Worm (Caenorhabditis elegans): ENCODE measurements around the gene cyp-42A1.
A peak's percentile ranks its signal among the peaks of the same experiment; 100 is the strongest.

Gene cyp-42A1

DNA sequence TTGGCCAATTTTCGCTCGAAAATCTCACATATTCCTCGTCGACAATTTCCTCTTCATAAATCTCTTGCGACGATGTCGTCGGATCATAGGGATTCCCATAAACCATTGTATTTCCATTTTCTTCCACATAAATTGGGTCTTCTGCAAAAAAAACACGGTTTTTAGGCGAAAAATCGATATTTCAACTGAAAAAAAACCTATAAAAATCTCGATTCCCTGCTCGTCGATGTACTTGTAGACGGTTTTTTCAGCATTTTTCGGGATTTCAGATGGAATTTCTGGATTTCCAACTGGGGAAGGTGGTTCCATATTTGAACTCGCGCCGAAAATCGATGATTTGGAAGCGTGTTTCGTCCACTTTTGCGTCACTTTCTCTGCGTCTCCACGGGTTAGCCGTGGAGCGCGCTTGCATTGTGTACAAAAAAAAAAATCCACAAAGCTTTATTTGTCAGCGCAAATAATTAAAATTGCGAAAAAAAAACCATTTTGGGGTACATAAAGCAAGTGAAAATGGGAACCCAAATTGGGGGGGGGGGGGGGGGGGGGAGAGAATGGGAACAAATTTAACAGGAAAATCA lies 55.7 kb downstream of the cyp-42A1 start, which contains the start of gene Y39B6A.43:
Gene Y39B6A.43 (minus strand): TSS at position 351 of the 578 bp plus-strand sequence.
- peak; percentile 84 for TF ChIP-seq aly-2 (tag; optimal IDR thresholded peaks at IDR 0.05)
- TF ChIP-seq ztf-11 (tag; optimal IDR thresholded peaks at IDR 0.05): no peak
- peak; percentile 41 for TF ChIP-seq nhr-67 (tag; optimal IDR thresholded peaks at IDR 0.05)
- TF ChIP-seq elt-2 (tag; optimal IDR thresholded peaks at IDR 0.05): peak; percentile 88
- TF ChIP-seq tbx-2 (tag; optimal IDR thresholded peaks at IDR 0.05): peak; percentile 92
- TF ChIP-seq lin-15B (tag; optimal IDR thresholded peaks at IDR 0.05): peak; percentile 98
- peak; percentile 95 for TF ChIP-seq ceh-28 (tag; optimal IDR thresholded peaks at IDR 0.05)
- peak; percentile 53 for TF ChIP-seq ama-1 (optimal IDR thresholded peaks at IDR 0.05)
- TF ChIP-seq elt-1 (tag; optimal IDR thresholded peaks at IDR 0.05): peak; percentile 52
- peak; percentile 95 for TF ChIP-seq jun-1 (tag; optimal IDR thresholded peaks at IDR 0.05)
- no peak for TF ChIP-seq mdl-1 (tag; optimal IDR thresholded peaks at IDR 0.05)
- TF ChIP-seq ceh-82 (tag; optimal IDR thresholded peaks at IDR 0.05): peak; percentile 95
- peak; percentile 88 for TF ChIP-seq nhr-25 (tag; optimal IDR thresholded peaks at IDR 0.05)
- peak; percentile 86 for TF ChIP-seq egl-5 (tag; optimal IDR thresholded peaks at IDR 0.05)
- TF ChIP-seq daf-12 (tag; optimal IDR thresholded peaks at IDR 0.05): no peak
- peak in 1 of 3 experiments; percentile 83 for TF ChIP-seq elt-3 (tag; optimal IDR thresholded peaks at IDR 0.05)
- peak; percentile 93 for TF ChIP-seq lsy-12 (tag; optimal IDR thresholded peaks at IDR 0.05)
- peak; percentile 73 for TF ChIP-seq ztf-4 (tag; optimal IDR thresholded peaks at IDR 0.05)
- TF ChIP-seq nhr-23 (tag; optimal IDR thresholded peaks at IDR 0.05): peak; percentile 97
- no peak for TF ChIP-seq eor-1 (tag; optimal IDR thresholded peaks at IDR 0.05)
- peak; percentile 25 for TF ChIP-seq fos-1 (tag; optimal IDR thresholded peaks at IDR 0.05)
- peak; percentile 66 for TF ChIP-seq fkh-10 (GFP tag; optimal IDR thresholded peaks at IDR 0.05)
- no peak for TF ChIP-seq mml-1 (tag; optimal IDR thresholded peaks at IDR 0.05)
- TF ChIP-seq ceh-16 (tag; optimal IDR thresholded peaks at IDR 0.05): no peak
- peak; percentile 86 for TF ChIP-seq unc-62 (GFP tag; optimal IDR thresholded peaks at IDR 0.05)
- no peak for TF ChIP-seq nhr-237 (tag; optimal IDR thresholded peaks at IDR 0.05)
- TF ChIP-seq skn-1 (tag; optimal IDR thresholded peaks at IDR 0.05): peak; percentile 94
- peak; percentile 79 for TF ChIP-seq egl-27 (tag; optimal IDR thresholded peaks at IDR 0.05)
- TF ChIP-seq pha-4 (tag; optimal IDR thresholded peaks at IDR 0.05): peak; percentile 100
- TF ChIP-seq snpc-4 (tag; optimal IDR thresholded peaks at IDR 0.05): peak; percentile 86
- peak; percentile 65 for TF ChIP-seq nhr-11 (tag; optimal IDR thresholded peaks at IDR 0.05)
- no peak for TF ChIP-seq nhr-12 (tag; optimal IDR thresholded peaks at IDR 0.05)
- TF ChIP-seq nhr-43 (tag; optimal IDR thresholded peaks at IDR 0.05; ENCODE audit: poor library complexity, severe bottlenecking): peak; percentile 93
- TF ChIP-seq ceh-9 (tag; optimal IDR thresholded peaks at IDR 0.05): no peak
- TF ChIP-seq pqm-1 (tag; optimal IDR thresholded peaks at IDR 0.05): peak; percentile 66
- peak; percentile 23 for TF ChIP-seq ZK546.5 (tag; optimal IDR thresholded peaks at IDR 0.05)
- TF ChIP-seq nhr-77 (tag; optimal IDR thresholded peaks at IDR 0.05): peak; percentile 86
- TF ChIP-seq zag-1 (tag; optimal IDR thresholded peaks at IDR 0.05): peak; percentile 75
- TF ChIP-seq unc-39 (tag; optimal IDR thresholded peaks at IDR 0.05): peak; percentile 62
- peak; percentile 56 for TF ChIP-seq hmg-11 (tag; optimal IDR thresholded peaks at IDR 0.05)
- TF ChIP-seq nhr-76 (tag; optimal IDR thresholded peaks at IDR 0.05): peak; percentile 68
- TF ChIP-seq nhr-28 (tag; optimal IDR thresholded peaks at IDR 0.05): peak; percentile 26
- peak; percentile 66 for TF ChIP-seq fkh-2 (tag; optimal IDR thresholded peaks at IDR 0.05)
- TF ChIP-seq R02D3.7 (tag; optimal IDR thresholded peaks at IDR 0.05): peak; percentile 92
- TF ChIP-seq nfya-1 (tag; optimal IDR thresholded peaks at IDR 0.05; ENCODE audit: insufficient read depth): peak; percentile 92
- peak; percentile 87 for TF ChIP-seq lin-39 (tag; optimal IDR thresholded peaks at IDR 0.05)
- TF ChIP-seq sea-2 (GFP tag; optimal IDR thresholded peaks at IDR 0.05): no peak

Measured in whole organism, L3 larva.